Fruit fly (Drosophila melanogaster) S2 (cell line): Measurements from ENCODE around the gene Pex19.

Experiments
- CG8478 ChIP-seq: fragments of >200 bp; optimal IDR thresholded peaks from 2 replicates; lab custom pipeline; 2018
- CTCF ChIP-seq, 2 experiments: fragments of >200 bp; optimal IDR thresholded peaks; 2 replicates each; lab custom pipeline; 2018

DNA sequence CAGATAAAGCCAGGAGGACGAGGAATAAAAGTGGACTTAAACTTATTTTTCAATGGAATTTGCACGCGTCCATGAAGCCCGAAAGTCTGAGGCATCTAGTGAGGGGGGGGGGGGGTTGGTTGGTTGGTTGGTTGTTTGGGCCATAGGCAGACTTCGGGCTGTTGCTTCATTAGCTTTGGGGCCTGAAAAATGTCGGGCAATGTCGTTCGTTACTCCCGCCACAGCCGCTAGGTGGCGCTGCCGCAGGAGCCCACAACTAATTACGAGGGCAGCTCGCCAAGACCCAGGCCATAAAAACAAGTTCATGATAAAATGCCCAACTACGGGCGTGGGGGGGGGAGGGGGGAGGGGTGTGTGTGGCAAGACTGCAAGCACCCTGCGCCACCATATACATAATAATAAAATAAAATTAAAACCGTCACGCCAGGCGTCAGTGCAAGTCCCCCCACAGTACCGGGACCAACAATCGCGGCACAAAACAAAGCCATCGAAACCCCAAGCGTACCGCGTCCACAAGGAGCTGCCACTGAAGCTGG lies 13.4 kb upstream of the Pex19 start:
- peak; percentile 73 to 77 for TF ChIP-seq CTCF (optimal IDR thresholded peaks at IDR 0.05; lab: Kevin White, UChicago)
- no peak for TF ChIP-seq CG8478 (lab: Kevin White, UChicago)
